Worm (Caenorhabditis elegans): ENCODE data around the gene his-41.

The his-41 gene

ce11 chrV:9561624-9562179, 16.4 kb downstream of the his-41 start, which contains the start of gene rgef-1:
Gene rgef-1 (minus strand): TSS chrV:9561674.
- TF ChIP-seq hlh-15 (tag; optimal IDR thresholded peaks at IDR 0.05) (no peak), nhr-11 (tag; optimal IDR thresholded peaks at IDR 0.05) (no peak), pros-1 (tag; optimal IDR thresholded peaks at IDR 0.05) (peak; percentile 17), unc-3 (GFP tag; conservative IDR thresholded peaks at IDR 0.05) (no peak), unc-3 (tag; optimal IDR thresholded peaks at IDR 0.05) (no peak), ceh-14 (tag; optimal IDR thresholded peaks at IDR 0.05) (peak; percentile 76), gmeb-2 (tag; optimal IDR thresholded peaks at IDR 0.05) (no peak), sox-2 (GFP tag; IDR thresholded peaks at IDR 0.05) (no peak), tbx-2 (tag; optimal IDR thresholded peaks at IDR 0.05) (peak; percentile 59), ceh-6 (GFP tag; optimal IDR thresholded peaks at IDR 0.05) (no peak), ceh-2 (tag; optimal IDR thresholded peaks at IDR 0.05) (no peak), che-1 (tag; optimal IDR thresholded peaks at IDR 0.05) (no peak), pat-9 (tag; optimal IDR thresholded peaks at IDR 0.05) (no peak), ceh-19 (GFP tag; optimal IDR thresholded peaks at IDR 0.05) (peak; percentile 44), hlh-8 (tag; optimal IDR thresholded peaks at IDR 0.05) (no peak), lin-11 (tag; optimal IDR thresholded peaks at IDR 0.05) (no peak), madf-2 (tag; optimal IDR thresholded peaks at IDR 0.05) (no peak), tbx-7 (tag; optimal IDR thresholded peaks at IDR 0.05) (no peak), ahr-1 (tag; optimal IDR thresholded peaks at IDR 0.05) (no peak), ceh-24 (tag; optimal IDR thresholded peaks at IDR 0.05) (no peak), K09A11.1 (tag; optimal IDR thresholded peaks at IDR 0.05; ENCODE audit: insufficient read depth) (no peak), dve-1 (tag; optimal IDR thresholded peaks at IDR 0.05) (no peak), Y22D7AL.16 (tag; optimal IDR thresholded peaks at IDR 0.05) (no peak), sdc-2 (tag; optimal IDR thresholded peaks at IDR 0.05) (no peak), nhr-232 (tag; optimal IDR thresholded peaks at IDR 0.05) (no peak), ceh-9 (tag; optimal IDR thresholded peaks at IDR 0.05) (no peak), pax-1 (tag; optimal IDR thresholded peaks at IDR 0.05) (no peak), T23F11.4 (GFP tag; optimal IDR thresholded peaks at IDR 0.05) (no peak), unc-86 (tag; optimal IDR thresholded peaks at IDR 0.05) (no peak), lim-6 (tag; optimal IDR thresholded peaks at IDR 0.05) (no peak), ceh-34 (tag; optimal IDR thresholded peaks at IDR 0.05) (peak; percentile 37), ama-1 (optimal IDR thresholded peaks at IDR 0.05) (no peak), eyg-1 (tag; optimal IDR thresholded peaks at IDR 0.05) (no peak), fkh-6 (tag; optimal IDR thresholded peaks at IDR 0.05) (no peak), fax-1 (tag; optimal IDR thresholded peaks at IDR 0.05) (no peak), syd-9 (tag; optimal IDR thresholded peaks at IDR 0.05) (no peak), elt-2 (tag; optimal IDR thresholded peaks at IDR 0.05) (no peak), nfya-1 (tag; optimal IDR thresholded peaks at IDR 0.05) (peak; percentile 47), rnt-1 (tag; optimal IDR thresholded peaks at IDR 0.05) (no peak), unc-42 (tag; optimal IDR thresholded peaks at IDR 0.05) (peak; percentile 87), pha-2 (tag; optimal IDR thresholded peaks at IDR 0.05) (no peak), hlh-30 (tag; optimal IDR thresholded peaks at IDR 0.05; ENCODE audit: insufficient read depth) (no peak), K02D7.2 (tag; optimal IDR thresholded peaks at IDR 0.05) (no peak), ceh-22 (tag; optimal IDR thresholded peaks at IDR 0.05) (no peak), ztf-16 (tag; optimal IDR thresholded peaks at IDR 0.05) (no peak), fkh-10 (GFP tag; optimal IDR thresholded peaks at IDR 0.05) (no peak), F13H6.1 (tag; optimal IDR thresholded peaks at IDR 0.05) (no peak), hlh-13 (GFP tag; optimal IDR thresholded peaks at IDR 0.05) (no peak), sox-4 (tag; optimal IDR thresholded peaks at IDR 0.05) (no peak), ceh-30 (tag; optimal IDR thresholded peaks at IDR 0.05) (no peak), unc-55 (GFP tag; optimal IDR thresholded peaks at IDR 0.05) (no peak), ttx-3 (tag; optimal IDR thresholded peaks at IDR 0.05) (no peak), zip-5 (tag; optimal IDR thresholded peaks at IDR 0.05) (no peak), ceh-48 (tag; optimal IDR thresholded peaks at IDR 0.05) (peak; percentile 89)

All from whole organism, late embryonic.